Worm (Caenorhabditis elegans) whole organism, midembryonic: ENCODE measurements around the gene W06H8.2.

ENCODE experiments used
- T22C8.4 ChIP-seq: fragments of 200-800 bp; sonication (Bioruptor generic); IDR thresholded peaks from 2 replicates; pipeline ENCODE4 v1.3.6; 2022; ENCODE audit warnings: missing genetic modification characterization, missing compliant biosample characterization
- cog-1 ChIP-seq: sonication (generic microtip); optimal IDR thresholded peaks from 2 replicates; lab custom pipeline; 2016; ENCODE audit warnings: missing genetic modification characterization, missing compliant biosample characterization
- flt-1 ChIP-seq: fragments of 200-800 bp; sonication (Bioruptor generic); IDR thresholded peaks from 2 replicates; pipeline ENCODE4 v1.3.6; 2022; ENCODE audit warnings: missing genetic modification characterization, missing compliant biosample characterization
- med-1 ChIP-seq: sonication (generic microtip); optimal IDR thresholded peaks from 2 replicates; lab custom pipeline; 2017; ENCODE audit warnings: missing genetic modification characterization, mild to moderate bottlenecking, missing compliant biosample characterization, antibody characterized with exemption, missing genetic modification reagents; ENCODE audit not compliant: insufficient read depth

- TF ChIP-seq T22C8.4, result no peak
- no peak for TF ChIP-seq cog-1 (tag; lab: Kevin White, UChicago)
- no peak for TF ChIP-seq med-1 (GFP tag; lab: Kevin White, UChicago)
- no peak for TF ChIP-seq flt-1 (GFP tag; lab: Robert Waterston, UW)
Observed at ce11 chrV:6211509-6211908, 5.0 kb downstream of the W06H8.2 start.
